Worm (Caenorhabditis elegans) whole organism, early embryonic: Measurements from ENCODE around the gene M163.11.
"Not testable (repeated sequence)": the region's sequence is repeated elsewhere in the genome, so short reads cannot be mapped to it uniquely, and the experiment has no call there.

Experiments
- aly-1 ChIP-seq: sonication (generic microtip); optimal IDR thresholded peaks from 2 replicates; lab custom pipeline; 2016; ENCODE audit warnings: missing genetic modification characterization, missing compliant biosample characterization
- ama-1 ChIP-seq: fragments of 150-350 bp; optimal IDR thresholded peaks from 2 replicates; lab custom pipeline; 2014
- ceh-36 ChIP-seq: sonication (generic microtip); optimal IDR thresholded peaks from 2 replicates; lab custom pipeline; 2016; ENCODE audit warnings: missing genetic modification characterization, inconsistent platforms, missing compliant biosample characterization
- flt-1 ChIP-seq: fragments of 200-800 bp; sonication (Bioruptor generic); IDR thresholded peaks from 2 replicates; pipeline ENCODE4 v1.3.6; 2022; ENCODE audit warnings: missing genetic modification characterization, missing compliant biosample characterization
- hmg-4 ChIP-seq: fragments of 200-800 bp; sonication (Bioruptor generic); optimal IDR thresholded peaks from 2 replicates; lab custom pipeline; 2018; ENCODE audit warnings: mild to moderate bottlenecking, missing genetic modification characterization, missing compliant biosample characterization
- sea-1 ChIP-seq: fragments of 200-800 bp; sonication (Bioruptor generic); conservative IDR thresholded peaks from 2 replicates; pipeline ENCODE4 v1.3.6; 2022; ENCODE audit warnings: missing genetic modification characterization, missing compliant biosample characterization

DNA sequence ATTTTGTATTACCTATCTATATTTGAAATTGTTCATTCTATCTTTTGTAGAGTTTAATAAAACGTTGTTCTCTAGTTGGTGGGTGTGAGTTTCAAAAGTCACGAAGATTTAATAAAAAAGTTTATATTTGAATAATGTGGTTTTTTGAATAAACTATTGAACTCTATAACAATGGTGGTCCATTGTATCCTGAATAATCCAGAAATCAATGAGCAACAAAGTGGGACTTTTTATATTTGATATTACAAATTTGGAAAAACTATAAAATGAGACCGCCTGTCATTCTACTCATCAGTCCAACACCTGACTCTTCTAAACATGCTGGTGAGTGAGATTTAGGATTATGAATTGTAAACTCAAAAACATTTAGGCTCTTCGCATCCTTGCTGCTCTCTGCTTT is 49.2 kb downstream of the M163.11 start, which contains the start of gene nspc-19:
- not testable (repeated sequence) for TF ChIP-seq ceh-36 (tag; lab: Kevin White, UChicago); sea-1; flt-1 (GFP tag; lab: Robert Waterston, UW); aly-1; hmg-4 (GFP tag; lab: Kevin White, UChicago); ama-1 (lab: Kevin White, UChicago)
